Worm (Caenorhabditis elegans): ENCODE results near the gene clc-11.

DNA sequence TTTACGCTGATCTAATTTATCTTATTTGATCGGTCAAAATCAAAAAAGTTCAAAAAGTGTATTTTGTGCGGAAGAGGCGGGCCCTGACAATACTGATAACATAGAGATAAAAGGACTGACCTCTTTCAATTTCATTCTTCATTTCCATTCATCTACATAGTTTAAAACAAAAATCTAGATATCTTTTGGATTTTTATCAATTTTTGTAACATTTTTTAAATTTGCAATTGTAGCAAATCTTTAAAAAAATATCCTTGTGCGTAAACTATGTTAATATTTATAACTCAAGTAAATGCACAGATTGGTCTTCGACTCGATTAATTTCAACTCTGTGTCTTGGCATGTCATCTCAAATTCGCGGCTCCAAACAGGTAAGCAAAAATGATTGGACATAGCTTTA lies 35.8 kb downstream of the clc-11 start, which contains the start of gene argk-1:
- TF ChIP-seq ceh-48 (tag; optimal IDR thresholded peaks at IDR 0.05) (no peak), ceh-18 (tag; optimal IDR thresholded peaks at IDR 0.05) (no peak), unc-86 (tag; optimal IDR thresholded peaks at IDR 0.05) (no peak), lin-11 (tag; optimal IDR thresholded peaks at IDR 0.05) (no peak), elt-2 (tag; optimal IDR thresholded peaks at IDR 0.05) (no peak), fkh-6 (tag; optimal IDR thresholded peaks at IDR 0.05) (no peak), eyg-1 (tag; optimal IDR thresholded peaks at IDR 0.05) (no peak), fkh-10 (GFP tag; optimal IDR thresholded peaks at IDR 0.05) (no peak), rnt-1 (tag; optimal IDR thresholded peaks at IDR 0.05) (no peak), tbx-2 (tag; optimal IDR thresholded peaks at IDR 0.05) (no peak), nfya-1 (tag; optimal IDR thresholded peaks at IDR 0.05) (no peak), mec-3 (tag; optimal IDR thresholded peaks at IDR 0.05; ENCODE audit: borderline replicate concordance) (no peak), ceh-30 (tag; optimal IDR thresholded peaks at IDR 0.05) (no peak), nhr-11 (tag; optimal IDR thresholded peaks at IDR 0.05) (no peak)

Data from whole organism, late embryonic.